Worm (Caenorhabditis elegans) whole organism, mixed stage, embryonic: ENCODE data around the gene C25E10.8.

ENCODE experiments used
- blmp-1 ChIP-seq: fragments of 150-350 bp; optimal IDR thresholded peaks from 2 replicates; lab custom pipeline; 2014; ENCODE audit warnings: missing biosample characterization, missing genetic modification characterization
- ces-1 ChIP-seq: fragments of 150-350 bp; optimal IDR thresholded peaks from 2 replicates; lab custom pipeline; 2014; ENCODE audit warnings: missing biosample characterization, missing genetic modification reagents, missing genetic modification characterization
- drap-1 ChIP-seq: fragments of 200-800 bp; sonication (Bioruptor generic); optimal IDR thresholded peaks from 3 replicates; lab custom pipeline; 2018; ENCODE audit warnings: mild to moderate bottlenecking, missing genetic modification characterization, missing compliant biosample characterization
- elt-3 ChIP-seq: fragments of 150-350 bp; optimal IDR thresholded peaks from 2 replicates; lab custom pipeline; 2014; ENCODE audit warnings: missing biosample characterization, missing genetic modification characterization
- ham-2 ChIP-seq: fragments of 200-800 bp; sonication (Bioruptor generic); optimal IDR thresholded peaks from 2 replicates; lab custom pipeline; 2018; ENCODE audit warnings: mild to moderate bottlenecking, missing genetic modification characterization, missing compliant biosample characterization
- lin-13 ChIP-seq: fragments of 150-350 bp; optimal IDR thresholded peaks from 2 replicates; lab custom pipeline; 2014; ENCODE audit warnings: missing biosample characterization, missing genetic modification characterization
- mab-5 ChIP-seq: fragments of 150-350 bp; optimal IDR thresholded peaks from 2 replicates; lab custom pipeline; 2014; ENCODE audit warnings: missing biosample characterization, missing genetic modification characterization
- mep-1 ChIP-seq: fragments of 150-350 bp; optimal IDR thresholded peaks from 2 replicates; lab custom pipeline; 2017; ENCODE audit warnings: missing biosample characterization, missing genetic modification reagents, missing genetic modification characterization, inconsistent platforms
- nhr-76 ChIP-seq: sonication (generic microtip); optimal IDR thresholded peaks from 2 replicates; lab custom pipeline; 2017; ENCODE audit warnings: missing biosample characterization, missing genetic modification characterization
- snpc-4 ChIP-seq: fragments of 150-350 bp; optimal IDR thresholded peaks from 2 replicates; lab custom pipeline; 2014; ENCODE audit warnings: missing biosample characterization, missing genetic modification characterization
- unc-120 ChIP-seq: sonication (generic microtip); optimal IDR thresholded peaks from 2 replicates; lab custom pipeline; 2017; ENCODE audit warnings: missing genetic modification characterization, missing compliant biosample characterization; ENCODE audit not compliant: poor library complexity, severe bottlenecking
- ztf-11 ChIP-seq: fragments of 150-350 bp; optimal IDR thresholded peaks from 2 replicates; lab custom pipeline; 2014; ENCODE audit warnings: missing biosample characterization, missing genetic modification characterization

ce11 chrV:9058627-9059026, 4.8 kb upstream of the C25E10.8 start, which contains the start of gene C25E10.11:
- TF ChIP-seq elt-3 (tag; lab: Kevin White, UChicago): no peak
- TF ChIP-seq ces-1 (GFP tag; lab: Kevin White, UChicago): no peak
- no peak for TF ChIP-seq ham-2 (GFP tag; lab: Kevin White, UChicago)
- TF ChIP-seq mab-5 (tag; lab: Kevin White, UChicago): no peak
- no peak for TF ChIP-seq snpc-4 (tag; lab: Kevin White, UChicago)
- no peak for TF ChIP-seq lin-13 (tag; lab: Kevin White, UChicago)
- no peak for TF ChIP-seq blmp-1
- no peak for TF ChIP-seq mep-1 (tag; lab: Kevin White, UChicago)
- TF ChIP-seq drap-1 (GFP tag; lab: Kevin White, UChicago): no peak
- TF ChIP-seq unc-120: no peak
- TF ChIP-seq ztf-11 (tag; lab: Kevin White, UChicago): no peak
- no peak for TF ChIP-seq nhr-76
